Worm (Caenorhabditis elegans) whole organism, L2 larva: ENCODE data around the gene cec-1.

Experiments
- R02D3.7 ChIP-seq: fragments of 150-350 bp; optimal IDR thresholded peaks from 2 replicates; lab custom pipeline; 2014; ENCODE audit warnings: missing biosample characterization, missing genetic modification characterization
- lin-39 ChIP-seq: fragments of 150-350 bp; optimal IDR thresholded peaks from 2 replicates; lab custom pipeline; 2014; ENCODE audit warnings: missing biosample characterization, missing genetic modification reagents, missing genetic modification characterization
- peb-1 ChIP-seq: fragments of 150-350 bp; optimal IDR thresholded peaks from 2 replicates; lab custom pipeline; 2014; ENCODE audit warnings: missing biosample characterization, missing genetic modification characterization

- TF ChIP-seq peb-1 (tag; lab: Kevin White, UChicago) (no peak), lin-39 (tag; lab: Kevin White, UChicago) (no peak), R02D3.7 (tag; lab: Kevin White, UChicago) (peak; percentile 64)
Measured at ce11 chrIII:8446940-8447403, 20.8 kb downstream of the cec-1 start, which contains the start of gene rpn-3.
